Worm (Caenorhabditis elegans) whole organism, early embryonic: ENCODE data around the gene F23A7.3.

ENCODE experiments used
- aly-1 ChIP-seq: sonication (generic microtip); optimal IDR thresholded peaks from 2 replicates; lab custom pipeline; 2016; ENCODE audit warnings: missing genetic modification characterization, missing compliant biosample characterization
- ceh-13 ChIP-seq: fragments of 200-800 bp; sonication (Bioruptor generic); optimal IDR thresholded peaks from 2 replicates; lab custom pipeline; 2018; ENCODE audit warnings: mild to moderate bottlenecking, missing genetic modification characterization, missing compliant biosample characterization
- ceh-36 ChIP-seq: sonication (generic microtip); optimal IDR thresholded peaks from 2 replicates; lab custom pipeline; 2016; ENCODE audit warnings: missing genetic modification characterization, inconsistent platforms, missing compliant biosample characterization
- ets-7 ChIP-seq: sonication (generic microtip); optimal IDR thresholded peaks from 2 replicates; lab custom pipeline; 2016; ENCODE audit warnings: missing genotype, missing genetic modification characterization, missing compliant biosample characterization
- flt-1 ChIP-seq: fragments of 200-800 bp; sonication (Bioruptor generic); IDR thresholded peaks from 2 replicates; pipeline ENCODE4 v1.3.6; 2022; ENCODE audit warnings: missing genetic modification characterization, missing compliant biosample characterization
- hmbx-1 ChIP-seq: sonication (generic microtip); optimal IDR thresholded peaks from 2 replicates; lab custom pipeline; 2016; ENCODE audit warnings: mild to moderate bottlenecking, missing genetic modification characterization, missing compliant biosample characterization
- hnd-1 ChIP-seq: sonication (generic microtip); optimal IDR thresholded peaks from 2 replicates; lab custom pipeline; 2016; ENCODE audit warnings: missing genetic modification characterization, missing compliant biosample characterization
- pes-1 ChIP-seq: fragments of 200-800 bp; sonication (Bioruptor generic); IDR thresholded peaks from 2 replicates; pipeline ENCODE4 v1.3.6; 2022; ENCODE audit warnings: missing genetic modification reagents, missing genetic modification characterization, missing compliant biosample characterization
- sea-1 ChIP-seq: fragments of 200-800 bp; sonication (Bioruptor generic); conservative IDR thresholded peaks from 2 replicates; pipeline ENCODE4 v1.3.6; 2022; ENCODE audit warnings: missing genetic modification characterization, missing compliant biosample characterization
- tbx-11 ChIP-seq: fragments of 200-800 bp; sonication (Bioruptor generic); IDR thresholded peaks from 2 replicates; pipeline ENCODE4 v1.3.6; 2022; ENCODE audit warnings: missing genetic modification characterization, missing compliant biosample characterization
- tbx-37 ChIP-seq: fragments of 200-800 bp; sonication (Bioruptor generic); conservative IDR thresholded peaks from 2 replicates; pipeline ENCODE4 v1.3.6; 2022; ENCODE audit warnings: missing genetic modification reagents, missing genetic modification characterization, missing compliant biosample characterization
- tra-4 ChIP-seq: sonication (generic microtip); optimal IDR thresholded peaks from 2 replicates; lab custom pipeline; 2017; ENCODE audit warnings: missing genetic modification characterization, missing compliant biosample characterization

F23A7.3 gene

DNA sequence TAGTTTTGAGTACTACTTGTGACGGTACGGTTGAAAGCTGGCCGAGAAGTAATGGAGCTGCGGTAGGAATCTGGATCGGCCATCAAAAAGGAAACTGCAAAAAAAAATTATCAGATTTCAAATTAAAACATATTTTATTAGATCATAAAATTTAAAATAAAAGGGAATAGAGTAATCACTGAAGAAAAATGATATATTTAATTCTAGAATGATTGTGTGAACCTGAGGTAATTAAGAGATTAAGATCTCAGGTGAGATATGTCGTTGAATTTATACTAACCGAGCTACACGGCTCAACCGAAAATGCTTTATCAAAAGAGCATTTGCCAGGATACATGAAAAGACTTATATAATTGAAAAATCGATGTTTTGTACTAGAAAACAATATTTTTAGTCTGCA, 50.2 kb downstream of the F23A7.3 start, which contains the start of gene ifa-3:
ifa-3 (minus strand) TSS at position 101 of the 400 bp plus-strand sequence.
- no peak for TF ChIP-seq tra-4

DNA sequence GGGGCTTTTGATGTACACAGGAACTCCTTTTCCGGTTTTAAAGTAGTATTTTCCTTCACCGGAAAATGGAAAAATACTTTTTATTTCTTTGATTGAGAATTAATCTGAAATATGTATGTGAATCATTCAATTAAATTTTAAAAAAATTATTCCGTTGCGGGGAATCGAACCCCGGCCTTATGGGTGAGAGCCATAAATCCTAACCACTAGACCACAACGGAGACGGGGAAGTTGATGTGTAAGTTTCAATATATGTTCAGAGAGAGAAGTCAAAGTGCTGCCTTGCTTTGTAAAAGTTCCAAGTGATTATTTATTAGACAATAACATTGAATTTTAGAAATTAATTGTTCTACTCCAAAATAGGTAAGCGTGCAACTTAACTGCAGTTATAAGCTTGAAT, 51.3 kb downstream of the F23A7.3 start:
- TF ChIP-seq hmbx-1 (tag; lab: Kevin White, UChicago), result no peak
- no peak for TF ChIP-seq ceh-36 (tag; lab: Kevin White, UChicago)
- TF ChIP-seq flt-1 (GFP tag; lab: Robert Waterston, UW), result 0 out of 2 replicates have a peak, but pooled peaks have one; percentile 55
- peak; percentile 38; the same call in 1 of the 2 replicates for TF ChIP-seq tbx-37 (GFP tag; lab: Robert Waterston, UW)
- peak; percentile 66; the same call in 1 of the 2 replicates for TF ChIP-seq tbx-11
- no peak for TF ChIP-seq aly-1 (tag; lab: Kevin White, UChicago)
- peak; percentile 71 for TF ChIP-seq pes-1
- TF ChIP-seq ets-7 (tag; lab: Kevin White, UChicago), result no peak
- TF ChIP-seq ceh-13 (GFP tag; lab: Kevin White, UChicago), result no peak
- peak; percentile 34 for TF ChIP-seq hnd-1 (tag; lab: Kevin White, UChicago)
- no peak for TF ChIP-seq sea-1 (GFP tag; lab: Robert Waterston, UW)
